Worm (Caenorhabditis elegans): ENCODE data around the gene str-4.

- TF ChIP-seq nhr-76 (tag; optimal IDR thresholded peaks at IDR 0.05) (no peak), nhr-237 (tag; optimal IDR thresholded peaks at IDR 0.05) (no peak), lin-13 (tag; optimal IDR thresholded peaks at IDR 0.05) (no peak), lsy-2 (tag; optimal IDR thresholded peaks at IDR 0.05) (no peak), tbx-8 (GFP tag; optimal IDR thresholded peaks at IDR 0.05) (no peak), elt-3 (tag; optimal IDR thresholded peaks at IDR 0.05) (no peak), unc-62 (GFP tag; optimal IDR thresholded peaks at IDR 0.05) (no peak), zip-8 (tag; optimal IDR thresholded peaks at IDR 0.05) (no peak), nhr-2 (tag; optimal IDR thresholded peaks at IDR 0.05) (no peak), nhr-28 (tag; optimal IDR thresholded peaks at IDR 0.05) (no peak), ztf-11 (tag; optimal IDR thresholded peaks at IDR 0.05) (no peak), unc-39 (tag; optimal IDR thresholded peaks at IDR 0.05) (no peak)
These were observed 50.7 kb downstream of the str-4 start for ce11 chrV:13288881-13289280.
